Worm (Caenorhabditis elegans) whole organism, young adult: ENCODE data around the gene srh-62.

Experiments used
- F39B2.1 ChIP-seq: fragments of 200-800 bp; sonication (Bioruptor generic); IDR thresholded peaks from 2 replicates; pipeline ENCODE4 v1.3.6; 2022; ENCODE audit warnings: missing genetic modification reagents, missing genetic modification characterization, missing compliant biosample characterization
- aptf-2 ChIP-seq: fragments of 200-800 bp; sonication (Bioruptor generic); conservative IDR thresholded peaks from 2 replicates; pipeline ENCODE4 v1.3.6; 2022; ENCODE audit warnings: missing genetic modification reagents, missing genetic modification characterization, missing compliant biosample characterization
- aptf-3 ChIP-seq: fragments of 200-800 bp; sonication (Bioruptor generic); IDR thresholded peaks from 2 replicates; pipeline ENCODE4 v1.3.6; 2022; ENCODE audit warnings: missing genetic modification characterization, missing compliant biosample characterization
- gei-17 ChIP-seq: fragments of 200-800 bp; sonication (Bioruptor generic); optimal IDR thresholded peaks from 2 replicates; lab custom pipeline; 2018; ENCODE audit warnings: mild to moderate bottlenecking, missing genetic modification characterization, missing compliant biosample characterization
- lin-35 ChIP-seq, 3 experiments: fragments of 150-350 bp in 2 of 3; sonication (generic microtip) in 1 of 3; optimal IDR thresholded peaks; 2 replicates each; lab custom pipeline; 2014 to 2018; ENCODE audit warnings: missing biosample characterization in 3 of 3, missing genetic modification characterization in 3 of 3, missing genetic modification reagents in 3 of 3
- madf-10 ChIP-seq: sonication (generic microtip); optimal IDR thresholded peaks from 2 replicates; lab custom pipeline; 2016; ENCODE audit warnings: mild to moderate bottlenecking, missing genetic modification characterization, missing compliant biosample characterization
- madf-8 ChIP-seq: fragments of 200-800 bp; sonication (Bioruptor generic); conservative IDR thresholded peaks from 2 replicates; pipeline ENCODE4 v1.3.6; 2022; ENCODE audit warnings: missing genetic modification reagents, missing genetic modification characterization, missing compliant biosample characterization
- nfyb-1 ChIP-seq: fragments of 200-800 bp; sonication (Bioruptor generic); IDR thresholded peaks from 2 replicates; pipeline ENCODE4 v1.3.6; 2022; ENCODE audit warnings: missing genetic modification reagents, missing genetic modification characterization, missing compliant biosample characterization
- snpc-4 ChIP-seq, 5 experiments: fragments of 150-350 bp in 1 of 5; sonication (generic microtip) in 4 of 5; optimal IDR thresholded peaks; 2 replicates each; lab custom pipeline; 2014 to 2018; ENCODE audit warnings: missing genetic modification characterization in 5 of 5, missing biosample characterization in 3 of 5, antibody characterized with exemption in 2 of 5, mild to moderate bottlenecking in 2 of 5, missing compliant biosample characterization in 2 of 5, missing genotype in 2 of 5, moderate library complexity in 2 of 5, missing genetic modification reagents in 1 of 5
- unc-62 ChIP-seq: fragments of 150-350 bp; optimal IDR thresholded peaks from 2 replicates; lab custom pipeline; 2014; ENCODE audit warnings: missing biosample characterization, missing genetic modification reagents, missing genetic modification characterization
- ztf-25 ChIP-seq: fragments of 200-800 bp; sonication (Bioruptor generic); IDR thresholded peaks from 2 replicates; pipeline ENCODE4 v1.3.6; 2022; ENCODE audit warnings: missing genetic modification reagents, missing genetic modification characterization, missing compliant biosample characterization

DNA sequence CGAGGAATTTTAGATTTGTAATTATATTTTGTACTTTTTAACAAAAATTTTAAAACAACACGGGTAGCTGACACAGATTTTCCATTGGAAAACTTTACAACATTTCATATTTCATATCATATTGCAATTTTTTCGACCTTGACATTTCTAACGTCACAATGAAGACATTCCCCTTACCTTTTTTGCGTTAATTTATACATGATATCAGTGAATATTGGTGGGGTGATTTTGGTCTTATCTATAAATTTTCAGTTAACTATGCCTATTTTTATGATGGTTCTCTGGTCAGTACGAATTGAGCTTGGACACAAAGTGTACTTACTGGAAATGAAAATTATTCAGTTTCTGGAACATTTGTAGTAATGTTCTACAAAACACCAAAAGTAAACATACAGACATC is 18.4 kb downstream of the srh-62 start:
- TF ChIP-seq madf-10 (tag; lab: Kevin White, UChicago) (no peak), unc-62 (GFP tag; lab: Kevin White, UChicago) (no peak), aptf-2 (no peak), aptf-3 (GFP tag; lab: Robert Waterston, UW) (no peak), lin-35 (GFP tag; optimal IDR thresholded peaks at IDR 0.05; lab: Kevin White, UChicago) (no peak), nfyb-1 (GFP tag; lab: Robert Waterston, UW) (0 out of 2 replicates have a peak, but pooled peaks have one; percentile 58), F39B2.1 (GFP tag; lab: Robert Waterston, UW) (no peak), ztf-25 (no peak), madf-8 (GFP tag; lab: Robert Waterston, UW) (no peak), snpc-4 (GFP tag; optimal IDR thresholded peaks at IDR 0.05; lab: Kevin White, UChicago) (no peak), snpc-4 (tag; optimal IDR thresholded peaks at IDR 0.05; lab: Kevin White, UChicago) (no peak), gei-17 (no peak)
